Fruit fly (Drosophila melanogaster): Measurements from ENCODE around the gene CG3744.
A peak's percentile ranks its signal among the peaks of the same experiment; 100 is the strongest.

The CG3744 gene

dm6 chr3R:24870389-24871048 lies 5.9 kb downstream of the CG3744 start, which contains the start of gene CycB3 (continued):
- peak; percentile 44; the same call in 1 of the 2 replicates for TF ChIP-seq Scr (GFP tag; IDR thresholded peaks at IDR 0.05; ENCODE audit: partially characterized antibody)
- peak; percentile 94 for TF ChIP-seq pzg (GFP tag; optimal IDR thresholded peaks at IDR 0.05)
- no peak for TF ChIP-seq pnt (GFP tag; optimal IDR thresholded peaks at IDR 0.05)
- TF ChIP-seq CG3407 (GFP tag; optimal IDR thresholded peaks at IDR 0.05) = no peak
- TF ChIP-seq sr (GFP tag; IDR thresholded peaks at IDR 0.05) = peak; percentile 48; the same call in 1 of the 3 replicates
- no peak for TF ChIP-seq CG32767 (GFP tag; IDR thresholded peaks at IDR 0.05)
- 0 out of 2 replicates have a peak, but pooled peaks have one; percentile 22 for TF ChIP-seq CG4360 (GFP tag; IDR thresholded peaks at IDR 0.05)
- no peak for TF ChIP-seq tio (GFP tag; optimal IDR thresholded peaks at IDR 0.05)
- no peak for TF ChIP-seq Ada2b (GFP tag; IDR thresholded peaks at IDR 0.05)
- TF ChIP-seq Taf1 (GFP tag; IDR thresholded peaks at IDR 0.05) = no peak
- no peak for TF ChIP-seq sd (tag; optimal IDR thresholded peaks at IDR 0.05)
- no peak for TF ChIP-seq CG11560 (tag; IDR thresholded peaks at IDR 0.05)
- TF ChIP-seq Myb (GFP tag; optimal IDR thresholded peaks at IDR 0.05) = peak; percentile 93
- no peak for TF ChIP-seq CG9437 (GFP tag; optimal IDR thresholded peaks at IDR 0.05)
- peak; percentile 98 for TF ChIP-seq CG9797 (GFP tag; optimal IDR thresholded peaks at IDR 0.05)
- peak; percentile 6 for TF ChIP-seq CG12155 (GFP tag; optimal IDR thresholded peaks at IDR 0.05)
- TF ChIP-seq crp (GFP tag; optimal IDR thresholded peaks at IDR 0.05) = peak in 1 of 2 experiments; percentile 64
- TF ChIP-seq vfl (GFP tag; optimal IDR thresholded peaks at IDR 0.05) = no peak
- peak in 1 of 2 experiments; percentile 58 for TF ChIP-seq insv (GFP tag; optimal IDR thresholded peaks at IDR 0.05)
- peak; percentile 54 for TF ChIP-seq CG10431 (GFP tag; optimal IDR thresholded peaks at IDR 0.05)
- peak; percentile 38 for TF ChIP-seq pfk (GFP tag; optimal IDR thresholded peaks at IDR 0.05)
- no peak for TF ChIP-seq Max (GFP tag; optimal IDR thresholded peaks at IDR 0.05)
- peak; percentile 99 for TF ChIP-seq Dp (GFP tag; optimal IDR thresholded peaks at IDR 0.05)
- TF ChIP-seq CG17612 (GFP tag; IDR thresholded peaks at IDR 0.05) = no peak
- TF ChIP-seq Poxn (GFP tag; IDR thresholded peaks at IDR 0.05) = no peak
- TF ChIP-seq Doc3 (GFP tag; IDR thresholded peaks at IDR 0.05; ENCODE audit: partially characterized antibody) = no peak
- TF ChIP-seq CG12219 (GFP tag; optimal IDR thresholded peaks at IDR 0.05) = peak; percentile 26
- no peak for TF ChIP-seq ATbp (GFP tag; optimal IDR thresholded peaks at IDR 0.05)
- TF ChIP-seq CG30020 (tag; optimal IDR thresholded peaks at IDR 0.05) = peak; percentile 8
- TF ChIP-seq luna (GFP tag; optimal IDR thresholded peaks at IDR 0.05) = no peak
- TF ChIP-seq Ets65A (GFP tag) = peak; percentile 9
- peak; percentile 34 for TF ChIP-seq da (GFP tag; optimal IDR thresholded peaks at IDR 0.05)
- no peak for TF ChIP-seq ham (GFP tag; IDR thresholded peaks at IDR 0.05)
- peak; percentile 84 for TF ChIP-seq CG14710 (tag; optimal IDR thresholded peaks at IDR 0.05)
- no peak for TF ChIP-seq CG7963 (GFP tag; IDR thresholded peaks at IDR 0.05; ENCODE audit: partially characterized antibody)
- no peak for TF ChIP-seq HLH54F (GFP tag; optimal IDR thresholded peaks at IDR 0.05)
- TF ChIP-seq Sry-δ (GFP tag; optimal IDR thresholded peaks at IDR 0.05) = peak; percentile 58
- TF ChIP-seq CG15011 (GFP tag; optimal IDR thresholded peaks at IDR 0.05) = no peak

dm6 chr3R:24867956-24868355 lies 8.5 kb downstream of the CG3744 start:
- TF ChIP-seq CG12659 (GFP tag; optimal IDR thresholded peaks at IDR 0.05) (no peak), nerfin-1 (tag; optimal IDR thresholded peaks at IDR 0.05) (peak; percentile 66), CG8944 (GFP tag; optimal IDR thresholded peaks at IDR 0.05) (no peak), Med (GFP tag) (peak; percentile 28), pros (GFP tag; optimal IDR thresholded peaks at IDR 0.05) (peak; percentile 83), dmrt11E (tag; optimal IDR thresholded peaks at IDR 0.05) (no peak), CG11093 (GFP tag; IDR thresholded peaks at IDR 0.05) (no peak), Opbp (GFP tag; IDR thresholded peaks at IDR 0.05; ENCODE audit: partially characterized antibody) (0 out of 3 replicates have a peak, but pooled peaks have one; percentile 25), crol (GFP tag; IDR thresholded peaks at IDR 0.05) (peak; percentile 65; the same call in 1 of the 2 replicates), Sry-β (GFP tag; optimal IDR thresholded peaks at IDR 0.05) (no peak), CG1832 (GFP tag; optimal IDR thresholded peaks at IDR 0.05) (no peak), CG10431 (GFP tag; optimal IDR thresholded peaks at IDR 0.05) (peak; percentile 100), CG7745 (tag; optimal IDR thresholded peaks at IDR 0.05) (no peak), CG3726 (GFP tag; IDR thresholded peaks at IDR 0.05) (no peak)

Measured in whole organism, embryonic.